Worm (Caenorhabditis elegans) whole organism, early embryonic: ENCODE data around the gene clec-48.

Experiments used
- B0310.2 ChIP-seq: sonication (generic microtip); optimal IDR thresholded peaks from 2 replicates; lab custom pipeline; 2016; ENCODE audit warnings: mild to moderate bottlenecking, missing genetic modification characterization, missing compliant biosample characterization
- F13C5.2 ChIP-seq: sonication (generic microtip); optimal IDR thresholded peaks from 2 replicates; lab custom pipeline; 2017; ENCODE audit warnings: mild to moderate bottlenecking, missing genetic modification characterization, inconsistent platforms, missing compliant biosample characterization
- aly-1 ChIP-seq: sonication (generic microtip); optimal IDR thresholded peaks from 2 replicates; lab custom pipeline; 2016; ENCODE audit warnings: missing genetic modification characterization, missing compliant biosample characterization
- ama-1 ChIP-seq: fragments of 150-350 bp; optimal IDR thresholded peaks from 2 replicates; lab custom pipeline; 2014
- flt-1 ChIP-seq: fragments of 200-800 bp; sonication (Bioruptor generic); IDR thresholded peaks from 2 replicates; pipeline ENCODE4 v1.3.6; 2022; ENCODE audit warnings: missing genetic modification characterization, missing compliant biosample characterization
- pes-1 ChIP-seq: fragments of 200-800 bp; sonication (Bioruptor generic); IDR thresholded peaks from 2 replicates; pipeline ENCODE4 v1.3.6; 2022; ENCODE audit warnings: missing genetic modification reagents, missing genetic modification characterization, missing compliant biosample characterization
- tbx-11 ChIP-seq: fragments of 200-800 bp; sonication (Bioruptor generic); IDR thresholded peaks from 2 replicates; pipeline ENCODE4 v1.3.6; 2022; ENCODE audit warnings: missing genetic modification characterization, missing compliant biosample characterization
- tbx-37 ChIP-seq: fragments of 200-800 bp; sonication (Bioruptor generic); conservative IDR thresholded peaks from 2 replicates; pipeline ENCODE4 v1.3.6; 2022; ENCODE audit warnings: missing genetic modification reagents, missing genetic modification characterization, missing compliant biosample characterization
- tra-4 ChIP-seq: sonication (generic microtip); optimal IDR thresholded peaks from 2 replicates; lab custom pipeline; 2017; ENCODE audit warnings: missing genetic modification characterization, missing compliant biosample characterization

DNA sequence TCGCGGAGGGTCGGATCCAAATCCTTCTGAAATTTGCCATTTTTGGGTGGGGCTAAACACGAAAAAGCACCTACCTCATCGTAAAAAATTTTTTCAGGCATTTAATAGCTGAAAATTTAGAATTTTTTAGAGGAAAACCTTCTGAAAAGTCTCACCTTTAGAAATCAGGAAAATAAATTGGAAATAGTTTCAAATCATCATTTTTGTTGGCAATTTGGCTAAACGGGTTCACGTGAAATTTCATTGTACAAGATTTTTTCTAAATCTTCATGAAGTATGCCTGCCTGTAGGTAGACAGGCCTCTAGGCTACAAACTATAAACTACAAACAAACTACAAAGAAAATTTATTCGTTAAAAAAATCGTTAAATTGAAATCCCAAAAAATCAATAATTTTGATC is 10.4 kb downstream of the clec-48 start, which contains the start of gene C14A6.7:
- TF ChIP-seq tbx-37 (GFP tag; lab: Robert Waterston, UW), result no peak
- TF ChIP-seq tra-4 (tag; lab: Kevin White, UChicago), result no peak
- no peak for TF ChIP-seq ama-1 (lab: Kevin White, UChicago)
- TF ChIP-seq F13C5.2, result no peak
- no peak for TF ChIP-seq B0310.2 (tag; lab: Kevin White, UChicago)
- TF ChIP-seq aly-1 (tag; lab: Kevin White, UChicago), result no peak
- no peak for TF ChIP-seq flt-1 (GFP tag; lab: Robert Waterston, UW)
- TF ChIP-seq tbx-11 (GFP tag; lab: Robert Waterston, UW), result no peak
- TF ChIP-seq pes-1 (GFP tag; lab: Robert Waterston, UW), result no peak
